Fruit fly (Drosophila melanogaster): ENCODE data around the gene CG5250.

CG5250 gene

DNA sequence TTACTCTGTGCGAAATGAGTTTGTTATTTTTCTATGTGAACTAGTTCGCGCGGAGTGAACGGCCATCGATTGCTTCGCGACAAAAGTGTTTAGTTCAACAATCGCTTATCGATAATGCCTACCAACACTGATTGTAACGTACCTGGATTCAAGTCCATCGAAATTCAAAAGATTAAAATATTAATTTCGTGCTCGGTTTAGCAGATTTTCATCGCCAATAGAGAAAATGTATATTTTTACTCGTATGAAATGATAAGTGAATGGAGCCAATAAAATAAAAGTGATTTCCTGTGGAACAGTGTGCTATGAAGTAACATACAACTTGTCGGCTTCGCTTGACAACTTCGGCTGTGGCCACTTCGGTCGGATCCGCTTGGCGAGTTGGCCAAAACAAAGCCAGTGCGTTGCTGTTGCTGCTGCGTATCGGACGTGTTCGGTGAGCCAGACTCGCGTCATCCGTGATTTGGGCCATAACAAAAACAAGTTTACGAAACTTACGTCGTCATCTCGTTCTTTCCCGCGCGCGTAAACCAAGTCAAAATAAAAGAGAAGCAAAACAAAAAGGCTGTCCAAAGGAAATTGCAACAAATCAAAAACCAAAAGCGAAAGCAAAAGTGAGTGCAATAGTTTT, 48.7 kb downstream of the CG5250 start, which contains the start of the genes CG5555 and myd (continued):
- TF ChIP-seq CG5180 (GFP tag; optimal IDR thresholded peaks at IDR 0.05), result peak; percentile 96
- no peak for TF ChIP-seq Sry-β (GFP tag; optimal IDR thresholded peaks at IDR 0.05)
- TF ChIP-seq vnd (GFP tag; IDR thresholded peaks at IDR 0.05; ENCODE audit: partially characterized antibody), result peak; percentile 78
- no peak for TF ChIP-seq Meics (GFP tag; optimal IDR thresholded peaks at IDR 0.05)
- TF ChIP-seq CG17912 (GFP tag; optimal IDR thresholded peaks at IDR 0.05), result no peak
- TF ChIP-seq sens (GFP tag), result peak; percentile 89
- no peak for TF ChIP-seq Lpt (GFP tag; optimal IDR thresholded peaks at IDR 0.05)
- TF ChIP-seq org-1 (GFP tag; optimal IDR thresholded peaks at IDR 0.05), result no peak
- peak; percentile 71 for TF ChIP-seq unc-4 (GFP tag; IDR thresholded peaks at IDR 0.05; ENCODE audit: partially characterized antibody)
- no peak for TF ChIP-seq ttk (GFP tag; IDR thresholded peaks at IDR 0.05)
- peak; percentile 66 for TF ChIP-seq grau (tag; optimal IDR thresholded peaks at IDR 0.05)
- no peak for TF ChIP-seq CG6689 (GFP tag; IDR thresholded peaks at IDR 0.05)
- peak; percentile 75 for TF ChIP-seq CG7963 (GFP tag; IDR thresholded peaks at IDR 0.05; ENCODE audit: partially characterized antibody)
- TF ChIP-seq da (GFP tag; optimal IDR thresholded peaks at IDR 0.05), result no peak
- no peak for TF ChIP-seq Poxn (GFP tag; IDR thresholded peaks at IDR 0.05)
- no peak for TF ChIP-seq D19A (tag; optimal IDR thresholded peaks at IDR 0.05)
- TF ChIP-seq nau (GFP tag; optimal IDR thresholded peaks at IDR 0.05), result no peak
- no peak for TF ChIP-seq gsb (GFP tag; IDR thresholded peaks at IDR 0.05)
- TF ChIP-seq CG6175 (GFP tag; IDR thresholded peaks at IDR 0.05), result no peak
- peak; percentile 21 for TF ChIP-seq CG18619 (GFP tag; optimal IDR thresholded peaks at IDR 0.05)
- no peak for TF ChIP-seq CG11093 (GFP tag; IDR thresholded peaks at IDR 0.05)
- peak; percentile 63 for TF ChIP-seq PHDP (tag; optimal IDR thresholded peaks at IDR 0.05)
- TF ChIP-seq CG8944 (GFP tag; optimal IDR thresholded peaks at IDR 0.05), result no peak
- TF ChIP-seq CG7372 (GFP tag; IDR thresholded peaks at IDR 0.05), result no peak
- TF ChIP-seq CG14710 (tag; optimal IDR thresholded peaks at IDR 0.05), result peak; percentile 26
- no peak for TF ChIP-seq CG4404 (GFP tag; IDR thresholded peaks at IDR 0.05)
- no peak for TF ChIP-seq pita (GFP tag; optimal IDR thresholded peaks at IDR 0.05)
- no peak for TF ChIP-seq ERR (GFP tag; optimal IDR thresholded peaks at IDR 0.05)
- TF ChIP-seq ash1 (GFP tag; optimal IDR thresholded peaks at IDR 0.05), result no peak
- no peak for TF ChIP-seq Atf-2 (GFP tag; optimal IDR thresholded peaks at IDR 0.05)
- TF ChIP-seq Ssrp (tag; optimal IDR thresholded peaks at IDR 0.05), result no peak
- no peak for TF ChIP-seq repo (GFP tag; optimal IDR thresholded peaks at IDR 0.05)
- peak; percentile 54; the same call in 1 of the 2 replicates for TF ChIP-seq Adf1 (GFP tag; IDR thresholded peaks at IDR 0.05)
- peak; percentile 26 for TF ChIP-seq caup (GFP tag; optimal IDR thresholded peaks at IDR 0.05; ENCODE audit: severe bottlenecking)
- peak; percentile 80 for TF ChIP-seq gro (GFP tag; optimal IDR thresholded peaks at IDR 0.05)
- no peak for TF ChIP-seq CG13123 (GFP tag; optimal IDR thresholded peaks at IDR 0.05)
- peak; percentile 19; the same call in 1 of the 2 replicates for TF ChIP-seq bowl (GFP tag; IDR thresholded peaks at IDR 0.05)
- no peak for TF ChIP-seq Vsx1 (GFP tag; optimal IDR thresholded peaks at IDR 0.05)
- TF ChIP-seq HHEX (GFP tag; optimal IDR thresholded peaks at IDR 0.05), result no peak
- no peak for TF ChIP-seq cwo (GFP tag; optimal IDR thresholded peaks at IDR 0.05)
- TF ChIP-seq CrebB (tag; optimal IDR thresholded peaks at IDR 0.05), result peak; percentile 32
- TF ChIP-seq fd96Cb (tag; optimal IDR thresholded peaks at IDR 0.05), result no peak
- TF ChIP-seq Mad (GFP tag; optimal IDR thresholded peaks at IDR 0.05), result peak; percentile 18
- TF ChIP-seq toy (GFP tag; IDR thresholded peaks at IDR 0.05), result no peak
- TF ChIP-seq en (GFP tag; optimal IDR thresholded peaks at IDR 0.05), result no peak
- no peak for TF ChIP-seq lov (optimal IDR thresholded peaks at IDR 0.05)
- 0 out of 3 replicates have a peak, but pooled peaks have one; percentile 12 for TF ChIP-seq lov (GFP tag; IDR thresholded peaks at IDR 0.05)
- peak; percentile 74 for TF ChIP-seq CG9932 (GFP tag; IDR thresholded peaks at IDR 0.05)
- TF ChIP-seq z (GFP tag; IDR thresholded peaks at IDR 0.05), result no peak
- no peak for TF ChIP-seq bsh (GFP tag; optimal IDR thresholded peaks at IDR 0.05)
- TF ChIP-seq CG15269 (tag; optimal IDR thresholded peaks at IDR 0.05), result no peak
